Worm (Caenorhabditis elegans) whole organism, L3 larva: Measurements from ENCODE around the gene nuo-1.

Source experiments
- R02D3.7 ChIP-seq: fragments of 150-350 bp; optimal IDR thresholded peaks from 2 replicates; lab custom pipeline; 2014; ENCODE audit warnings: missing biosample characterization, missing genetic modification characterization
- ZK546.5 ChIP-seq: sonication (generic microtip); optimal IDR thresholded peaks from 2 replicates; lab custom pipeline; 2017; ENCODE audit warnings: missing biosample characterization, missing genetic modification characterization
- ceh-82 ChIP-seq: fragments of 150-350 bp; optimal IDR thresholded peaks from 2 replicates; lab custom pipeline; 2014; ENCODE audit warnings: missing biosample characterization, missing genetic modification characterization
- ceh-9 ChIP-seq: sonication (generic microtip); optimal IDR thresholded peaks from 2 replicates; lab custom pipeline; 2018; ENCODE audit warnings: missing biosample characterization, missing genetic modification characterization
- daf-12 ChIP-seq: fragments of 150-350 bp; optimal IDR thresholded peaks from 2 replicates; lab custom pipeline; 2014; ENCODE audit warnings: missing biosample characterization, missing genetic modification reagents, missing genetic modification characterization
- egl-5 ChIP-seq: fragments of 150-350 bp; optimal IDR thresholded peaks from 2 replicates; lab custom pipeline; 2017; ENCODE audit warnings: missing biosample characterization, missing genetic modification reagents, missing genetic modification characterization, inconsistent platforms
- elt-1 ChIP-seq: fragments of 150-350 bp; optimal IDR thresholded peaks from 2 replicates; lab custom pipeline; 2014; ENCODE audit warnings: missing biosample characterization, missing genetic modification characterization
- elt-2 ChIP-seq: sonication (generic microtip); optimal IDR thresholded peaks from 2 replicates; lab custom pipeline; 2016; ENCODE audit warnings: missing genetic modification reagents, mild to moderate bottlenecking, missing genetic modification characterization, missing compliant biosample characterization
- eor-1 ChIP-seq, 2 experiments: fragments of 150-350 bp; optimal IDR thresholded peaks; 2 replicates each; lab custom pipeline; 2014 to 2018; ENCODE audit warnings: missing biosample characterization in 2 of 2, missing genetic modification characterization in 2 of 2
- fkh-10 ChIP-seq: sonication (generic microtip); optimal IDR thresholded peaks from 2 replicates; lab custom pipeline; 2017; ENCODE audit warnings: missing biosample characterization, missing genetic modification reagents, missing genetic modification characterization
- fos-1 ChIP-seq: fragments of 150-350 bp; optimal IDR thresholded peaks from 2 replicates; lab custom pipeline; 2014; ENCODE audit warnings: missing biosample characterization, missing genetic modification characterization
- hmg-11 ChIP-seq: sonication (generic microtip); optimal IDR thresholded peaks from 2 replicates; lab custom pipeline; 2016; ENCODE audit warnings: missing genetic modification characterization, missing compliant biosample characterization
- lin-15B ChIP-seq: fragments of 150-350 bp; optimal IDR thresholded peaks from 2 replicates; lab custom pipeline; 2014; ENCODE audit warnings: missing biosample characterization, missing genetic modification characterization
- lin-39 ChIP-seq: fragments of 150-350 bp; optimal IDR thresholded peaks from 2 replicates; lab custom pipeline; 2018; ENCODE audit warnings: missing biosample characterization, missing genetic modification reagents, missing genetic modification characterization
- lsy-12 ChIP-seq: sonication (generic microtip); optimal IDR thresholded peaks from 2 replicates; lab custom pipeline; 2016; ENCODE audit warnings: mild to moderate bottlenecking, missing genetic modification characterization, missing compliant biosample characterization
- mdl-1 ChIP-seq: fragments of 150-350 bp; optimal IDR thresholded peaks from 2 replicates; lab custom pipeline; 2014; ENCODE audit warnings: missing biosample characterization, missing genetic modification characterization
- mml-1 ChIP-seq: fragments of 150-350 bp; sonication (generic microtip); optimal IDR thresholded peaks from 3 replicates; lab custom pipeline; 2014; ENCODE audit warnings: missing biosample characterization, missing genetic modification characterization
- nhr-11 ChIP-seq: fragments of 150-350 bp; optimal IDR thresholded peaks from 2 replicates; lab custom pipeline; 2014; ENCODE audit warnings: missing biosample characterization, missing genetic modification characterization
- nhr-12 ChIP-seq: fragments of 150-350 bp; optimal IDR thresholded peaks from 2 replicates; lab custom pipeline; 2014; ENCODE audit warnings: missing biosample characterization, missing genetic modification characterization
- nhr-23 ChIP-seq: fragments of 150-350 bp; optimal IDR thresholded peaks from 2 replicates; lab custom pipeline; 2014; ENCODE audit warnings: missing biosample characterization, missing genetic modification reagents, missing genetic modification characterization
- nhr-237 ChIP-seq: fragments of 150-350 bp; optimal IDR thresholded peaks from 2 replicates; lab custom pipeline; 2014; ENCODE audit warnings: missing biosample characterization, missing genetic modification characterization
- nhr-25 ChIP-seq: sonication (generic microtip); optimal IDR thresholded peaks from 2 replicates; lab custom pipeline; 2017; ENCODE audit warnings: missing biosample characterization, missing genetic modification characterization
- nhr-28 ChIP-seq: fragments of 150-350 bp; optimal IDR thresholded peaks from 2 replicates; lab custom pipeline; 2014; ENCODE audit warnings: missing biosample characterization, missing genetic modification characterization
- nhr-43 ChIP-seq: sonication (generic microtip); optimal IDR thresholded peaks from 2 replicates; lab custom pipeline; 2016; ENCODE audit warnings: mild to moderate bottlenecking, missing genetic modification characterization, missing compliant biosample characterization; ENCODE audit not compliant: poor library complexity, severe bottlenecking
- nhr-67 ChIP-seq: fragments of 150-350 bp; optimal IDR thresholded peaks from 2 replicates; lab custom pipeline; 2014; ENCODE audit warnings: missing biosample characterization, missing genetic modification characterization
- nhr-76 ChIP-seq: fragments of 150-350 bp; sonication (generic microtip); optimal IDR thresholded peaks from 5 replicates; lab custom pipeline; 2014; ENCODE audit warnings: missing biosample characterization, missing genetic modification characterization
- nhr-77 ChIP-seq: fragments of 150-350 bp; optimal IDR thresholded peaks from 2 replicates; lab custom pipeline; 2014; ENCODE audit warnings: missing biosample characterization, missing genetic modification characterization
- pha-4 ChIP-seq: fragments of 150-350 bp; optimal IDR thresholded peaks from 2 replicates; lab custom pipeline; 2014; ENCODE audit warnings: missing biosample characterization, missing genetic modification reagents, missing genetic modification characterization
- pqm-1 ChIP-seq: fragments of 150-350 bp; optimal IDR thresholded peaks from 2 replicates; lab custom pipeline; 2017; ENCODE audit warnings: missing biosample characterization, missing genetic modification characterization, inconsistent platforms
- skn-1 ChIP-seq: fragments of 150-350 bp; optimal IDR thresholded peaks from 2 replicates; lab custom pipeline; 2014; ENCODE audit warnings: missing biosample characterization, missing genetic modification characterization
- snpc-4 ChIP-seq: fragments of 150-350 bp; optimal IDR thresholded peaks from 2 replicates; lab custom pipeline; 2014; ENCODE audit warnings: missing biosample characterization, missing genetic modification characterization
- unc-39 ChIP-seq: sonication (generic microtip); optimal IDR thresholded peaks from 4 replicates; lab custom pipeline; 2017; ENCODE audit warnings: missing biosample characterization, missing genetic modification characterization
- unc-62 ChIP-seq: fragments of 150-350 bp; sonication (generic microtip); optimal IDR thresholded peaks from 4 replicates; lab custom pipeline; 2014; ENCODE audit warnings: missing biosample characterization, missing genetic modification reagents, missing genetic modification characterization
- zag-1 ChIP-seq: fragments of 150-350 bp; optimal IDR thresholded peaks from 2 replicates; lab custom pipeline; 2014; ENCODE audit warnings: missing biosample characterization, missing genetic modification characterization
- ztf-11 ChIP-seq: fragments of 150-350 bp; optimal IDR thresholded peaks from 2 replicates; lab custom pipeline; 2014; ENCODE audit warnings: missing biosample characterization, missing genetic modification characterization
- ztf-4 ChIP-seq: fragments of 150-350 bp; optimal IDR thresholded peaks from 2 replicates; lab custom pipeline; 2014; ENCODE audit warnings: missing biosample characterization, missing genetic modification characterization

nuo-1 gene

ce11 chrII:11055223-11055622 lies 42.4 kb upstream of the nuo-1 start, which contains the start of gene F45E10.2:
Gene F45E10.2, minus strand, starts transcription at chrII:11055323.
- TF ChIP-seq nhr-76 (tag; lab: Kevin White, UChicago) (no peak), skn-1 (tag; lab: Kevin White, UChicago) (no peak), hmg-11 (tag; lab: Kevin White, UChicago) (no peak), nhr-77 (tag; lab: Kevin White, UChicago) (no peak), egl-5 (tag; lab: Kevin White, UChicago) (no peak), pqm-1 (tag; lab: Kevin White, UChicago) (no peak), fkh-10 (GFP tag; lab: Kevin White, UChicago) (no peak), nhr-43 (tag; lab: Kevin White, UChicago) (no peak), mdl-1 (no peak), pha-4 (tag; lab: Kevin White, UChicago) (no peak), lin-15B (tag; lab: Kevin White, UChicago) (no peak), nhr-25 (tag; lab: Kevin White, UChicago) (no peak), nhr-12 (no peak)

ce11 chrII:11057256-11057655 lies 40.4 kb upstream of the nuo-1 start:
- TF ChIP-seq nhr-237 (no peak), lsy-12 (no peak), fos-1 (no peak), nhr-23 (tag; lab: Kevin White, UChicago) (peak; percentile 30), elt-1 (no peak), fkh-10 (GFP tag; lab: Kevin White, UChicago) (no peak), elt-2 (tag; lab: Kevin White, UChicago) (no peak)

- TF ChIP-seq snpc-4 (tag; lab: Kevin White, UChicago) (no peak), ceh-9 (no peak), nhr-28 (tag; lab: Kevin White, UChicago) (no peak), lin-39 (tag; lab: Kevin White, UChicago) (no peak), nhr-23 (tag; lab: Kevin White, UChicago) (no peak), eor-1 (tag; optimal IDR thresholded peaks at IDR 0.05; lab: Kevin White, UChicago) (no peak), ceh-82 (no peak), elt-1 (no peak), unc-39 (tag; lab: Kevin White, UChicago) (no peak), ztf-4 (tag; lab: Kevin White, UChicago) (no peak), unc-62 (no peak), pha-4 (tag; lab: Kevin White, UChicago) (no peak), zag-1 (no peak), nhr-43 (tag; lab: Kevin White, UChicago) (no peak)
Observed at ce11 chrII:11064191-11064695, 33.4 kb upstream of the nuo-1 start.

ce11 chrII:11072565-11072964 lies 25.1 kb upstream of the nuo-1 start:
- TF ChIP-seq nhr-25 (tag; lab: Kevin White, UChicago) (no peak), lsy-12 (no peak), ZK546.5 (no peak), nhr-11 (tag; lab: Kevin White, UChicago) (no peak), fkh-10 (GFP tag; lab: Kevin White, UChicago) (no peak), nhr-67 (tag; lab: Kevin White, UChicago) (no peak)

ce11 chrII:11076550-11076949 lies 21.1 kb upstream of the nuo-1 start:
- peak; percentile 12 for TF ChIP-seq nhr-25 (tag; lab: Kevin White, UChicago)
- peak; percentile 82 for TF ChIP-seq elt-1
- no peak for TF ChIP-seq lin-39 (tag; lab: Kevin White, UChicago)
- TF ChIP-seq mdl-1, result no peak
- TF ChIP-seq fos-1, result no peak
- no peak for TF ChIP-seq unc-39 (tag; lab: Kevin White, UChicago)

DNA sequence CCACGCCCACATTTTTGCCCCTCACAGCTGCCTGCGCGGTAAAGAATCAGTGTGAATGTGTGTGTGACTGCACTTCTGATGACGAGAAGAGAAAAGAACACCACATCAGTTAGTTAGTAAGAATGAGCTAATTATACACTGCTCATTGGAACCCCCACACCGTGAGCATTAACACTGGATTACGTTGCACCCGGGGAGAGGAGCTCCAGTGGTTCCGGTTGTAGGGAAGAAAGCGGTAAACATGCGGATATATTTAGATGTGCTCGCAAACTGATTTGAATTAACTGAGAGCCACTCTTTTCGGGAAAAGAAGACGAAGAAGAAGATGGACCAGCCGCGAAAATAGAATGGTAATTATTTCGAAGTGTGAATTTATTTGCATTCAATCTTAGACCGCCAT lies 10.9 kb upstream of the nuo-1 start:
- TF ChIP-seq R02D3.7 (tag; lab: Kevin White, UChicago), result no peak
- TF ChIP-seq nhr-237, result no peak
- no peak for TF ChIP-seq nhr-76 (tag; lab: Kevin White, UChicago)
- no peak for TF ChIP-seq daf-12
- no peak for TF ChIP-seq ztf-11 (tag; lab: Kevin White, UChicago)
- no peak for TF ChIP-seq ztf-4 (tag; lab: Kevin White, UChicago)
- no peak for TF ChIP-seq skn-1 (tag; lab: Kevin White, UChicago)
- no peak for TF ChIP-seq mml-1
